Fruit fly (Drosophila melanogaster): ENCODE measurements around the gene homer.

Gene homer

DNA sequence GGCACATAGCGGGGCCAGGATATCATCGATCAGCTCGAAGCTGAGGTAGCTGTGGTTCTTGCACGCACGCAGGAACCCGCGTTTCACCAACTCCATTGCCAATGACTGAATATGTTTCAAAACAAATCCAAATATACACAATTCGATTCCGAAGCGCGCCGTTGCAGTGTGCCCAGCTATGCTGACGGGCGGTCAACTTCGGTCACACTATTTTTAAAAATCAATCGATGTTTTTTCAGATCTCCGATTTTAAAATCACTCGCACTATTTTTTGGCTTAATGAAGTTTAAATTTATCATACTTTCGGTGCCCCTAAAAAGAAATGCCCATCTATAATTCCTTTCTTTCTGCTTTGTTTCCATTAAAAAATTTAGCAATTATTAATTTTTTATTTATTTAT is 45.7 kb downstream of the homer start, which contains the start of gene Nse1:
Nse1 (minus strand) TSS at position 173 of the 400 bp plus-strand sequence.
- no peak for TF ChIP-seq oc (tag; optimal IDR thresholded peaks at IDR 0.05)
- peak; percentile 17; the same call in 1 of the 3 replicates for TF ChIP-seq CG14860 (GFP tag; IDR thresholded peaks at IDR 0.05; ENCODE audit: partially characterized antibody)
- no peak for TF ChIP-seq CoRest (tag; optimal IDR thresholded peaks at IDR 0.05)
- no peak for TF ChIP-seq CG11696 (GFP tag; IDR thresholded peaks at IDR 0.05)
- peak; percentile 84 for TF ChIP-seq Sry-δ (GFP tag; optimal IDR thresholded peaks at IDR 0.05)
- no peak for TF ChIP-seq CG13894 (tag; optimal IDR thresholded peaks at IDR 0.05)
- no peak for TF ChIP-seq Sry-β (GFP tag; optimal IDR thresholded peaks at IDR 0.05)
- TF ChIP-seq Dp (GFP tag; optimal IDR thresholded peaks at IDR 0.05) = peak; percentile 94
- TF ChIP-seq HmgD (GFP tag; optimal IDR thresholded peaks at IDR 0.05) = no peak
- no peak for TF ChIP-seq Hr3 (GFP tag; optimal IDR thresholded peaks at IDR 0.05)
- no peak for TF ChIP-seq CG10654 (GFP tag; optimal IDR thresholded peaks at IDR 0.05)
- TF ChIP-seq CG31224 (GFP tag; IDR thresholded peaks at IDR 0.05) = no peak
- no peak for TF ChIP-seq Aef1 (GFP tag; IDR thresholded peaks at IDR 0.05)
- TF ChIP-seq CG12769 (tag; optimal IDR thresholded peaks at IDR 0.05) = no peak
- no peak for TF ChIP-seq CG9437 (GFP tag; optimal IDR thresholded peaks at IDR 0.05)
- TF ChIP-seq exex (tag; optimal IDR thresholded peaks at IDR 0.05) = no peak
- TF ChIP-seq CG1529 (GFP tag; optimal IDR thresholded peaks at IDR 0.05) = no peak
- no peak for TF ChIP-seq z (GFP tag; IDR thresholded peaks at IDR 0.05)
- no peak for TF ChIP-seq CG4854 (GFP tag; optimal IDR thresholded peaks at IDR 0.05)
- no peak for TF ChIP-seq Pdp1 (GFP tag; optimal IDR thresholded peaks at IDR 0.05)
- no peak for TF ChIP-seq yki (optimal IDR thresholded peaks at IDR 0.05)
- peak; percentile 79 for TF ChIP-seq MBD-R2 (GFP tag; IDR thresholded peaks at IDR 0.05)
- TF ChIP-seq pum (GFP tag; optimal IDR thresholded peaks at IDR 0.05) = no peak
- no peak for TF ChIP-seq CkIIα-i1 (GFP tag; IDR thresholded peaks at IDR 0.05)
- no peak for TF ChIP-seq so (GFP tag; IDR thresholded peaks at IDR 0.05)
- no peak for TF ChIP-seq al (GFP tag; IDR thresholded peaks at IDR 0.05)
- no peak for TF ChIP-seq CG34376 (GFP tag; optimal IDR thresholded peaks at IDR 0.05)
- no peak for TF ChIP-seq CG10462 (GFP tag; optimal IDR thresholded peaks at IDR 0.05)
- TF ChIP-seq CG17802 (tag; optimal IDR thresholded peaks at IDR 0.05) = no peak
- TF ChIP-seq hth (optimal IDR thresholded peaks at IDR 0.05) = no peak
- TF ChIP-seq MTF-1 (GFP tag; optimal IDR thresholded peaks at IDR 0.05; ENCODE audit: borderline replicate concordance) = no peak
- no peak for TF ChIP-seq caup (GFP tag; optimal IDR thresholded peaks at IDR 0.05; ENCODE audit: severe bottlenecking)
- TF ChIP-seq chm (GFP tag; IDR thresholded peaks at IDR 0.05) = no peak
- TF ChIP-seq grau (tag; optimal IDR thresholded peaks at IDR 0.05) = no peak
- TF ChIP-seq tgo (GFP tag; IDR thresholded peaks at IDR 0.05) = no peak
- no peak for TF ChIP-seq seq (GFP tag; IDR thresholded peaks at IDR 0.05)
- TF ChIP-seq CG2116 (GFP tag; optimal IDR thresholded peaks at IDR 0.05) = peak; percentile 39
- peak; percentile 73 for TF ChIP-seq gfzf (GFP tag; optimal IDR thresholded peaks at IDR 0.05)
- no peak for TF ChIP-seq CG5180 (GFP tag; optimal IDR thresholded peaks at IDR 0.05)
- no peak for TF ChIP-seq CG14667 (GFP tag; IDR thresholded peaks at IDR 0.05)
- no peak for TF ChIP-seq slou (GFP tag; optimal IDR thresholded peaks at IDR 0.05)
- no peak for TF ChIP-seq fd3F (GFP tag; optimal IDR thresholded peaks at IDR 0.05)
- no peak for TF ChIP-seq chinmo (GFP tag; IDR thresholded peaks at IDR 0.05; ENCODE audit: partially characterized antibody)
- no peak for TF ChIP-seq CG11398 (GFP tag; optimal IDR thresholded peaks at IDR 0.05)
- TF ChIP-seq CG16863 (GFP tag; optimal IDR thresholded peaks at IDR 0.05) = no peak
- TF ChIP-seq Dfd (GFP tag; optimal IDR thresholded peaks at IDR 0.05) = no peak
- TF ChIP-seq Jarid2 (GFP tag; optimal IDR thresholded peaks at IDR 0.05) = no peak
- TF ChIP-seq nau (GFP tag; optimal IDR thresholded peaks at IDR 0.05) = no peak
- TF ChIP-seq CG3838 (GFP tag; optimal IDR thresholded peaks at IDR 0.05) = no peak
- TF ChIP-seq kay (GFP tag; optimal IDR thresholded peaks at IDR 0.05) = no peak
- no peak for TF ChIP-seq CG8765 (GFP tag; IDR thresholded peaks at IDR 0.05)
- no peak for TF ChIP-seq Rfx (GFP tag; IDR thresholded peaks at IDR 0.05)
- no peak for TF ChIP-seq ranshi (GFP tag; IDR thresholded peaks at IDR 0.05)
